Worm (Caenorhabditis elegans) whole organism, late embryonic: ENCODE results near the gene pyr-1.

ENCODE experiments used
- C08G9.2 ChIP-seq: sonication (generic microtip); optimal IDR thresholded peaks from 2 replicates; lab custom pipeline; 2016; ENCODE audit warnings: mild to moderate bottlenecking, missing genetic modification characterization, moderate library complexity, missing compliant biosample characterization
- C38D4.7 ChIP-seq: fragments of 200-800 bp; sonication (Bioruptor generic); optimal IDR thresholded peaks from 2 replicates; lab custom pipeline; 2018; ENCODE audit warnings: mild to moderate bottlenecking, missing genetic modification characterization, moderate library complexity, missing compliant biosample characterization
- K02D7.2 ChIP-seq: sonication (generic microtip); optimal IDR thresholded peaks from 2 replicates; lab custom pipeline; 2017; ENCODE audit warnings: mild to moderate bottlenecking, missing genetic modification characterization, missing compliant biosample characterization
- T23F11.4 ChIP-seq: fragments of 200-800 bp; sonication (Bioruptor generic); optimal IDR thresholded peaks from 2 replicates; lab custom pipeline; 2018; ENCODE audit warnings: mild to moderate bottlenecking, missing genetic modification characterization, missing compliant biosample characterization
- Y22D7AL.16 ChIP-seq: sonication (generic microtip); optimal IDR thresholded peaks from 2 replicates; lab custom pipeline; 2016; ENCODE audit warnings: missing genetic modification characterization, missing compliant biosample characterization
- ama-1 ChIP-seq: fragments of 150-350 bp; optimal IDR thresholded peaks from 2 replicates; lab custom pipeline; 2014
- ceh-19 ChIP-seq: fragments of 200-800 bp; sonication (Bioruptor generic); optimal IDR thresholded peaks from 2 replicates; lab custom pipeline; 2018; ENCODE audit warnings: mild to moderate bottlenecking, missing genetic modification characterization, missing compliant biosample characterization
- ceh-2 ChIP-seq: sonication (generic microtip); optimal IDR thresholded peaks from 2 replicates; lab custom pipeline; 2016; ENCODE audit warnings: missing genotype, missing genetic modification characterization, missing compliant biosample characterization
- ceh-31 ChIP-seq: sonication (generic microtip); optimal IDR thresholded peaks from 2 replicates; lab custom pipeline; 2016; ENCODE audit warnings: missing genetic modification characterization, missing compliant biosample characterization
- ceh-34 ChIP-seq: sonication (generic microtip); optimal IDR thresholded peaks from 2 replicates; lab custom pipeline; 2016; ENCODE audit warnings: mild to moderate bottlenecking, missing genetic modification characterization, missing compliant biosample characterization
- ceh-45 ChIP-seq: fragments of 200-800 bp; sonication (Bioruptor generic); IDR thresholded peaks from 2 replicates; pipeline ENCODE4 v1.3.6; 2022; ENCODE audit warnings: missing genetic modification reagents, missing genetic modification characterization, missing compliant biosample characterization
- ceh-48 ChIP-seq: sonication (generic microtip); optimal IDR thresholded peaks from 2 replicates; lab custom pipeline; 2016; ENCODE audit warnings: missing genetic modification characterization, inconsistent platforms, missing compliant biosample characterization
- ceh-6 ChIP-seq: fragments of 200-800 bp; sonication (Bioruptor generic); optimal IDR thresholded peaks from 2 replicates; lab custom pipeline; 2018; ENCODE audit warnings: mild to moderate bottlenecking, missing genetic modification characterization, missing compliant biosample characterization
- dmd-4 ChIP-seq: sonication (generic microtip); optimal IDR thresholded peaks from 2 replicates; lab custom pipeline; 2016; ENCODE audit warnings: borderline replicate concordance, missing genetic modification characterization, missing compliant biosample characterization
- dve-1 ChIP-seq: sonication (generic microtip); optimal IDR thresholded peaks from 2 replicates; lab custom pipeline; 2017; ENCODE audit warnings: antibody characterized with exemption, mild to moderate bottlenecking, missing genetic modification characterization, missing compliant biosample characterization
- elt-2 ChIP-seq: sonication (generic microtip); optimal IDR thresholded peaks from 2 replicates; lab custom pipeline; 2016; ENCODE audit warnings: missing genetic modification reagents, missing genetic modification characterization, missing compliant biosample characterization
- elt-4 ChIP-seq: sonication (generic microtip); optimal IDR thresholded peaks from 2 replicates; lab custom pipeline; 2016; ENCODE audit warnings: missing genetic modification characterization, missing compliant biosample characterization
- ets-4 ChIP-seq: sonication (generic microtip); optimal IDR thresholded peaks from 2 replicates; lab custom pipeline; 2016; ENCODE audit warnings: missing genetic modification characterization, missing compliant biosample characterization
- eyg-1 ChIP-seq: sonication (generic microtip); optimal IDR thresholded peaks from 2 replicates; lab custom pipeline; 2016; ENCODE audit warnings: missing genotype, missing genetic modification characterization, missing compliant biosample characterization
- fkh-6 ChIP-seq: sonication (generic microtip); optimal IDR thresholded peaks from 2 replicates; lab custom pipeline; 2016; ENCODE audit warnings: missing genetic modification characterization, missing compliant biosample characterization
- hlh-13 ChIP-seq: fragments of 200-800 bp; sonication (Bioruptor generic); optimal IDR thresholded peaks from 2 replicates; lab custom pipeline; 2018; ENCODE audit warnings: mild to moderate bottlenecking, missing genetic modification characterization, missing compliant biosample characterization
- hlh-15 ChIP-seq: sonication (generic microtip); optimal IDR thresholded peaks from 2 replicates; lab custom pipeline; 2016; ENCODE audit warnings: missing genetic modification characterization, missing compliant biosample characterization
- hlh-30 ChIP-seq: sonication (generic microtip); optimal IDR thresholded peaks from 2 replicates; lab custom pipeline; 2017; ENCODE audit warnings: antibody characterized with exemption, missing genetic modification characterization, missing compliant biosample characterization; ENCODE audit not compliant: insufficient read depth
- hlh-6 ChIP-seq: sonication (generic microtip); optimal IDR thresholded peaks from 2 replicates; lab custom pipeline; 2016; ENCODE audit warnings: missing genotype, missing genetic modification characterization, missing compliant biosample characterization
- hlh-8 ChIP-seq: sonication (generic microtip); optimal IDR thresholded peaks from 2 replicates; lab custom pipeline; 2016; ENCODE audit warnings: missing genotype, missing genetic modification characterization, missing compliant biosample characterization
- lim-6 ChIP-seq: sonication (generic microtip); optimal IDR thresholded peaks from 2 replicates; lab custom pipeline; 2016; ENCODE audit warnings: missing genetic modification characterization, missing compliant biosample characterization
- madf-2 ChIP-seq: sonication (generic microtip); optimal IDR thresholded peaks from 2 replicates; lab custom pipeline; 2017; ENCODE audit warnings: missing genetic modification characterization, missing compliant biosample characterization
- nfya-1 ChIP-seq: sonication (generic microtip); optimal IDR thresholded peaks from 2 replicates; lab custom pipeline; 2017; ENCODE audit warnings: missing genetic modification characterization, mild to moderate bottlenecking, missing compliant biosample characterization, antibody characterized with exemption, moderate library complexity
- nhr-11 ChIP-seq: fragments of 150-350 bp; optimal IDR thresholded peaks from 2 replicates; lab custom pipeline; 2014; ENCODE audit warnings: missing biosample characterization, missing genetic modification characterization
- nhr-232 ChIP-seq: sonication (generic microtip); optimal IDR thresholded peaks from 2 replicates; lab custom pipeline; 2016; ENCODE audit warnings: missing genetic modification characterization, missing compliant biosample characterization
- pat-9 ChIP-seq: fragments of 200-800 bp; sonication (Bioruptor generic); optimal IDR thresholded peaks from 2 replicates; lab custom pipeline; 2018; ENCODE audit warnings: mild to moderate bottlenecking, missing genetic modification characterization, moderate library complexity, missing compliant biosample characterization
- pha-4 ChIP-seq: fragments of 150-350 bp; optimal IDR thresholded peaks from 2 replicates; lab custom pipeline; 2018; ENCODE audit warnings: missing biosample characterization, missing genetic modification reagents, missing genetic modification characterization
- pqm-1 ChIP-seq: sonication (generic microtip); optimal IDR thresholded peaks from 2 replicates; lab custom pipeline; 2016; ENCODE audit warnings: missing genetic modification characterization, missing compliant biosample characterization
- pros-1 ChIP-seq: fragments of 150-350 bp; optimal IDR thresholded peaks from 2 replicates; lab custom pipeline; 2014; ENCODE audit warnings: missing biosample characterization, missing genetic modification reagents, missing genetic modification characterization
- ref-2 ChIP-seq: sonication (generic microtip); optimal IDR thresholded peaks from 2 replicates; lab custom pipeline; 2016; ENCODE audit warnings: missing genetic modification characterization, missing compliant biosample characterization
- sdc-2 ChIP-seq: sonication (generic microtip); optimal IDR thresholded peaks from 2 replicates; lab custom pipeline; 2016; ENCODE audit warnings: missing genotype, missing genetic modification characterization, missing compliant biosample characterization
- sox-2 ChIP-seq: fragments of 200-800 bp; sonication (Bioruptor generic); IDR thresholded peaks from 2 replicates; pipeline ENCODE4 v1.3.6; 2022; ENCODE audit warnings: missing genetic modification reagents, missing genetic modification characterization, missing compliant biosample characterization
- syd-9 ChIP-seq: sonication (generic microtip); optimal IDR thresholded peaks from 2 replicates; lab custom pipeline; 2016; ENCODE audit warnings: mild to moderate bottlenecking, missing genetic modification characterization, moderate library complexity, missing compliant biosample characterization
- unc-3 ChIP-seq, 2 experiments: fragments of 200-800 bp in 1 of 2; sonication (Bioruptor generic) in 1 of 2; sonication (generic microtip) in 1 of 2; conservative IDR thresholded peaks in 1 of 2; optimal IDR thresholded peaks in 1 of 2; 2 replicates each; pipeline versions ENCODE4 v1.3.6 to Lab custom; 2016 to 2022; ENCODE audit warnings: missing compliant biosample characterization in 2 of 2, missing genetic modification characterization in 2 of 2, missing genetic modification reagents in 1 of 2
- unc-42 ChIP-seq: sonication (generic microtip); optimal IDR thresholded peaks from 2 replicates; lab custom pipeline; 2016; ENCODE audit warnings: missing genotype, missing genetic modification characterization, missing compliant biosample characterization
- unc-55 ChIP-seq: sonication (generic microtip); optimal IDR thresholded peaks from 2 replicates; lab custom pipeline; 2017; ENCODE audit warnings: missing biosample characterization, missing genetic modification reagents, missing genetic modification characterization

The pyr-1 gene

ce11 chrII:8650644-8651159 lies at the start of gene pyr-1:
Gene pyr-1, plus strand, starts transcription at chrII:8651109.
- TF ChIP-seq sox-2 (GFP tag; lab: Robert Waterston, UW), result no peak
- no peak for TF ChIP-seq eyg-1 (tag; lab: Kevin White, UChicago)
- no peak for TF ChIP-seq madf-2
- TF ChIP-seq unc-55 (GFP tag; lab: Kevin White, UChicago), result no peak
- TF ChIP-seq hlh-30 (tag; lab: Kevin White, UChicago), result peak; percentile 45
- TF ChIP-seq C38D4.7 (GFP tag; lab: Kevin White, UChicago), result no peak

- TF ChIP-seq ceh-31 (tag; lab: Kevin White, UChicago), result peak; percentile 9
- TF ChIP-seq ceh-45 (GFP tag; lab: Robert Waterston, UW), result no peak
- no peak for TF ChIP-seq fkh-6 (tag; lab: Kevin White, UChicago)
- no peak for TF ChIP-seq ceh-19 (GFP tag; lab: Kevin White, UChicago)
- TF ChIP-seq unc-42 (tag; lab: Kevin White, UChicago), result peak; percentile 40
- peak; percentile 36 for TF ChIP-seq nfya-1 (tag; lab: Kevin White, UChicago)
These were observed 48.5 kb upstream of the pyr-1 start, which contains the start of the genes cpf-1 and rpl-26 for ce11 chrII:8602337-8602944. Gene cpf-1, minus strand, starts transcription at chrII:8602440. Gene rpl-26, plus strand, starts transcription at chrII:8602785.

- TF ChIP-seq unc-42 (tag; lab: Kevin White, UChicago) (peak; percentile 48), ceh-34 (tag; lab: Kevin White, UChicago) (no peak), ceh-6 (GFP tag; lab: Kevin White, UChicago) (no peak), ama-1 (peak; percentile 65), C08G9.2 (tag; lab: Kevin White, UChicago) (no peak), sox-2 (GFP tag; lab: Robert Waterston, UW) (no peak), pha-4 (tag; lab: Kevin White, UChicago) (no peak), Y22D7AL.16 (tag; lab: Kevin White, UChicago) (no peak), hlh-8 (tag; lab: Kevin White, UChicago) (no peak), dve-1 (tag; lab: Kevin White, UChicago) (no peak), nfya-1 (tag; lab: Kevin White, UChicago) (peak; percentile 31), ceh-2 (no peak), ceh-31 (tag; lab: Kevin White, UChicago) (no peak), hlh-15 (tag; lab: Kevin White, UChicago) (no peak)
- TF ChIP-seq, all 69 proteins: peak for 3
These were observed 47.1 kb upstream of the pyr-1 start, which contains the start of gene suf-1 for ce11 chrII:8603567-8604359. Gene suf-1, plus strand, starts transcription at chrII:8603846.

ce11 chrII:8606549-8606948 lies 44.4 kb upstream of the pyr-1 start, which contains the start of gene F28C6.8:
Gene F28C6.8, plus strand, starts transcription at chrII:8606849.
- TF ChIP-seq eyg-1 (tag; lab: Kevin White, UChicago) (no peak), hlh-6 (tag; lab: Kevin White, UChicago) (no peak), ets-4 (tag; lab: Kevin White, UChicago) (no peak), K02D7.2 (tag; lab: Kevin White, UChicago) (no peak), ref-2 (tag; lab: Kevin White, UChicago) (no peak), ama-1 (no peak), pqm-1 (tag; lab: Kevin White, UChicago) (no peak), nhr-11 (no peak), elt-4 (tag; lab: Kevin White, UChicago) (no peak), ceh-19 (GFP tag; lab: Kevin White, UChicago) (no peak), dmd-4 (tag; lab: Kevin White, UChicago) (no peak)

- TF ChIP-seq syd-9 (tag; lab: Kevin White, UChicago), result no peak
- no peak for TF ChIP-seq T23F11.4 (GFP tag; lab: Kevin White, UChicago)
- no peak for TF ChIP-seq pat-9 (tag; lab: Kevin White, UChicago)
- TF ChIP-seq sdc-2 (tag; lab: Kevin White, UChicago), result no peak
- no peak for TF ChIP-seq ceh-48
- TF ChIP-seq lim-6 (tag; lab: Kevin White, UChicago), result no peak
- no peak for TF ChIP-seq pros-1 (tag; lab: Kevin White, UChicago)
- TF ChIP-seq hlh-13 (GFP tag; lab: Kevin White, UChicago), result no peak
- TF ChIP-seq unc-3 (GFP tag; conservative IDR thresholded peaks at IDR 0.05; lab: Robert Waterston, UW), result no peak
- no peak for TF ChIP-seq unc-3 (tag; optimal IDR thresholded peaks at IDR 0.05; lab: Kevin White, UChicago)
- TF ChIP-seq madf-2, result no peak
- TF ChIP-seq C38D4.7 (GFP tag; lab: Kevin White, UChicago), result no peak
- TF ChIP-seq nhr-232 (tag; lab: Kevin White, UChicago), result no peak
- TF ChIP-seq elt-2 (tag; lab: Kevin White, UChicago), result no peak
- no peak for TF ChIP-seq hlh-6 (tag; lab: Kevin White, UChicago)
These were observed 43.2 kb upstream of the pyr-1 start, which contains the start of gene F28C6.10 for ce11 chrII:8607662-8608061. Gene F28C6.10, plus strand, starts transcription at chrII:8607962.
